Fruit fly (Drosophila melanogaster): ENCODE results near the gene eEF1alpha2.

DNA sequence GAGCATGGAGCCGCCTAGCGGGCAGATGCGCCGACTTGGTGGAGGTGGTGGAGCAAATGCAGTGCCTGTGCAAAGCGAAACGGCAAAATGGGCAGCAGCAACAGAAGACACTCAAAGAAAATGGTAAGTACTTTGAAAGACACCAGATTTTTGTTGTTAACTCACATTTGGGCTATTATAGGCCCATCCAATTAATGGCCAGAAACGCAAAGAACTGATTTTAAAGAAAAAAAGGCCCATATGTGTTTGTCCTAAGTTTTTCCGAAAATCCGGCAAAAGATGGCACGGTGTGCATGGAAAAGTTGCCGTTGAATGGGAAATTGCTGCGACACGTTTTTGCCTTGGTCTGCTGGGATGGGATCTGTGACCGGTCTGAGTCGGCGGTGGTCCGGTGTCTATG, 29.9 kb downstream of the eEF1alpha2 start:
- no peak for TF ChIP-seq toe (GFP tag; optimal IDR thresholded peaks at IDR 0.05)
- TF ChIP-seq tj (GFP tag; optimal IDR thresholded peaks at IDR 0.05) = no peak
- no peak for TF ChIP-seq cic (GFP tag; optimal IDR thresholded peaks at IDR 0.05)
- TF ChIP-seq cnc (optimal IDR thresholded peaks at IDR 0.05) = no peak
- TF ChIP-seq ovo (GFP tag; optimal IDR thresholded peaks at IDR 0.05) = no peak
